Fruit fly (Drosophila melanogaster) whole organism, embryonic: ENCODE data around the gene Atat.
A peak's percentile ranks its signal among the peaks of the same experiment; 100 is the strongest.

Experiments used
- Aef1 ChIP-seq: fragments of 200-800 bp; sonication (Bioruptor generic); IDR thresholded peaks from 3 replicates; pipeline ENCODE4 v1.3.6; 2022; ENCODE audit warnings: missing biosample characterization, missing genetic modification characterization
- B-H1 ChIP-seq: fragments of 200-800 bp; sonication (Bioruptor generic); IDR thresholded peaks from 3 replicates; pipeline ENCODE4 v1.3.6; 2022; ENCODE audit warnings: missing biosample characterization, missing genetic modification characterization
- BtbVII ChIP-seq: fragments of 200-800 bp; sonication (Bioruptor generic); optimal IDR thresholded peaks from 3 replicates; lab custom pipeline; 2017; ENCODE audit warnings: missing biosample characterization, mild to moderate bottlenecking, missing genetic modification characterization
- CG10366 ChIP-seq: fragments of 200-800 bp; sonication (Bioruptor generic); IDR thresholded peaks from 2 replicates; pipeline ENCODE4 v1.3.6; 2022; ENCODE audit warnings: missing biosample characterization, missing genetic modification characterization
- CG10431 ChIP-seq: fragments of 200-800 bp; sonication (Bioruptor generic); optimal IDR thresholded peaks from 3 replicates; lab custom pipeline; 2018; ENCODE audit warnings: missing biosample characterization, mild to moderate bottlenecking, missing genetic modification characterization
- CG11093 ChIP-seq: fragments of 200-800 bp; sonication (Bioruptor generic); IDR thresholded peaks from 3 replicates; pipeline ENCODE4 v1.3.6; 2022; ENCODE audit warnings: missing biosample characterization, missing genetic modification characterization
- CG11398 ChIP-seq: fragments of 200-800 bp; sonication (Bioruptor generic); optimal IDR thresholded peaks from 2 replicates; lab custom pipeline; 2016; ENCODE audit warnings: missing biosample characterization, missing genetic modification characterization
- CG11695 ChIP-seq: fragments of 200-800 bp; sonication (Bioruptor generic); IDR thresholded peaks from 3 replicates; pipeline ENCODE4 v1.3.6; 2022; ENCODE audit warnings: missing biosample characterization, missing genetic modification characterization
- CG13296 ChIP-seq: fragments of 200-800 bp; sonication (Bioruptor generic); optimal IDR thresholded peaks from 3 replicates; lab custom pipeline; 2018; ENCODE audit warnings: missing biosample characterization, mild to moderate bottlenecking, missing genetic modification characterization
- CG13894 ChIP-seq: fragments of 200-800 bp; sonication (Bioruptor generic); optimal IDR thresholded peaks from 3 replicates; lab custom pipeline; 2018; ENCODE audit warnings: missing biosample characterization, mild to moderate bottlenecking, missing genetic modification characterization, moderate library complexity
- CG15514 ChIP-seq: fragments of 200-800 bp; sonication (Bioruptor generic); optimal IDR thresholded peaks from 3 replicates; lab custom pipeline; 2017; ENCODE audit warnings: missing biosample characterization, missing genetic modification characterization, mild to moderate bottlenecking, moderate library complexity, missing genetic modification reagents
- CG16779 ChIP-seq: fragments of 200-800 bp; sonication (Bioruptor generic); IDR thresholded peaks from 2 replicates; pipeline ENCODE4 v1.3.6; 2022; ENCODE audit warnings: missing biosample characterization, missing genetic modification characterization
- CG16813 ChIP-seq: fragments of 200-800 bp; sonication (Bioruptor generic); IDR thresholded peaks from 3 replicates; pipeline ENCODE4 v1.3.6; 2022; ENCODE audit warnings: missing biosample characterization, missing genetic modification characterization; ENCODE audit not compliant: partially characterized antibody
- CG17361 ChIP-seq: fragments of 200-800 bp; sonication (Bioruptor generic); IDR thresholded peaks from 3 replicates; pipeline ENCODE4 v1.3.6; 2022; ENCODE audit warnings: missing biosample characterization, missing genetic modification characterization
- CG17385 ChIP-seq: fragments of 200-800 bp; sonication (Bioruptor generic); optimal IDR thresholded peaks from 3 replicates; lab custom pipeline; 2018; ENCODE audit warnings: missing biosample characterization, mild to moderate bottlenecking, missing genetic modification characterization
- CG17829 ChIP-seq: fragments of 200-800 bp; optimal IDR thresholded peaks from 2 replicates; lab custom pipeline; 2019; ENCODE audit warnings: missing biosample characterization, mild to moderate bottlenecking, missing genetic modification characterization, moderate library complexity
- CG30403 ChIP-seq: fragments of 200-800 bp; sonication (Bioruptor generic); optimal IDR thresholded peaks from 3 replicates; lab custom pipeline; 2016; ENCODE audit warnings: missing biosample characterization, missing genetic modification characterization
- CG3065 ChIP-seq: fragments of 200-800 bp; sonication (Bioruptor generic); optimal IDR thresholded peaks from 2 replicates; lab custom pipeline; 2016; ENCODE audit warnings: missing biosample characterization, missing genetic modification characterization
- CG31441 ChIP-seq: fragments of 200-800 bp; sonication (Bioruptor generic); IDR thresholded peaks from 2 replicates; pipeline ENCODE4 v1.3.6; 2022; ENCODE audit warnings: missing biosample characterization, missing genetic modification characterization
- CG33557 ChIP-seq: fragments of 200-800 bp; sonication (Bioruptor generic); optimal IDR thresholded peaks from 2 replicates; lab custom pipeline; 2019; ENCODE audit warnings: missing biosample characterization, mild to moderate bottlenecking, missing genetic modification characterization, moderate library complexity
- CG4617 ChIP-seq: fragments of 200-800 bp; sonication (Bioruptor generic); optimal IDR thresholded peaks from 3 replicates; lab custom pipeline; 2016; ENCODE audit warnings: missing biosample characterization, missing genetic modification characterization, borderline replicate concordance
- CG4707 ChIP-seq: fragments of 200-800 bp; sonication (Bioruptor generic); optimal IDR thresholded peaks from 2 replicates; lab custom pipeline; 2018; ENCODE audit warnings: missing biosample characterization, mild to moderate bottlenecking, missing genetic modification characterization, moderate library complexity
- CG7357 ChIP-seq: fragments of 200-800 bp; sonication (Bioruptor generic); IDR thresholded peaks from 3 replicates; pipeline ENCODE4 v1.3.6; 2022; ENCODE audit warnings: missing biosample characterization, missing genetic modification characterization
- CG7928 ChIP-seq: fragments of 200-800 bp; sonication (Bioruptor generic); optimal IDR thresholded peaks from 2 replicates; lab custom pipeline; 2017; ENCODE audit warnings: missing biosample characterization, mild to moderate bottlenecking, missing genetic modification characterization
- CG8388 ChIP-seq: fragments of 200-800 bp; sonication (Bioruptor generic); optimal IDR thresholded peaks from 2 replicates; lab custom pipeline; 2019; ENCODE audit warnings: missing biosample characterization, mild to moderate bottlenecking, missing genetic modification characterization, moderate library complexity
- CkIIα-i1 ChIP-seq: fragments of 200-800 bp; sonication (Bioruptor generic); IDR thresholded peaks from 2 replicates; pipeline ENCODE4 v1.3.6; 2022; ENCODE audit warnings: missing biosample characterization, missing genetic modification characterization
- Doc3 ChIP-seq: fragments of 200-800 bp; sonication (Bioruptor generic); IDR thresholded peaks from 3 replicates; pipeline ENCODE4 v1.3.6; 2022; ENCODE audit warnings: missing biosample characterization, missing genetic modification characterization; ENCODE audit not compliant: partially characterized antibody
- Elba2 ChIP-seq: fragments of 200-800 bp; sonication (Bioruptor generic); optimal IDR thresholded peaks from 3 replicates; lab custom pipeline; 2016; ENCODE audit warnings: missing biosample characterization, missing genetic modification characterization
- Fer1 ChIP-seq: fragments of 200-800 bp; sonication (Bioruptor generic); optimal IDR thresholded peaks from 2 replicates; lab custom pipeline; 2017; ENCODE audit warnings: missing biosample characterization, mild to moderate bottlenecking, missing genetic modification characterization
- MBD-R2 ChIP-seq: fragments of 200-800 bp; sonication (Bioruptor generic); IDR thresholded peaks from 2 replicates; pipeline ENCODE4 v1.3.6; 2022; ENCODE audit warnings: missing biosample characterization, missing genetic modification characterization
- Six4 ChIP-seq: fragments of 200-800 bp; sonication (Bioruptor generic); optimal IDR thresholded peaks from 2 replicates; lab custom pipeline; 2016; ENCODE audit warnings: missing biosample characterization, missing genetic modification characterization
- Spps ChIP-seq: fragments of 200-800 bp; sonication (Bioruptor generic); optimal IDR thresholded peaks from 2 replicates; lab custom pipeline; 2018; ENCODE audit warnings: missing biosample characterization, mild to moderate bottlenecking, missing genetic modification characterization
- Xbp1 ChIP-seq: fragments of 200-800 bp; sonication (Bioruptor generic); optimal IDR thresholded peaks from 3 replicates; lab custom pipeline; 2016; ENCODE audit warnings: missing biosample characterization, mild to moderate bottlenecking, missing genetic modification characterization
- Xrp1 ChIP-seq: fragments of 200-800 bp; sonication (Bioruptor generic); IDR thresholded peaks from 2 replicates; pipeline ENCODE4 v1.3.6; 2022; ENCODE audit warnings: missing biosample characterization, missing genetic modification characterization
- al ChIP-seq: fragments of 200-800 bp; sonication (Bioruptor generic); IDR thresholded peaks from 2 replicates; pipeline ENCODE4 v1.3.6; 2022; ENCODE audit warnings: missing biosample characterization, missing genetic modification characterization
- bab2 ChIP-seq: fragments of 200-800 bp; sonication (Bioruptor generic); optimal IDR thresholded peaks from 2 replicates; lab custom pipeline; 2016; ENCODE audit warnings: missing biosample characterization, missing genetic modification characterization
- cas ChIP-seq: fragments of 200-800 bp; sonication (Bioruptor generic); IDR thresholded peaks from 2 replicates; pipeline ENCODE4 v1.3.6; 2022; ENCODE audit warnings: missing biosample characterization, missing genetic modification characterization
- ci ChIP-seq: fragments of 200-800 bp; sonication (Bioruptor generic); IDR thresholded peaks from 3 replicates; pipeline ENCODE4 v1.3.6; 2022; ENCODE audit warnings: missing biosample characterization, missing genetic modification characterization
- crp ChIP-seq, 2 experiments: fragments of 200-800 bp; sonication (Bioruptor generic); optimal IDR thresholded peaks; 2 replicates in 1 of 2; 3 replicates in 1 of 2; lab custom pipeline; 2017; ENCODE audit warnings: missing biosample characterization in 2 of 2, missing genetic modification characterization in 2 of 2, mild to moderate bottlenecking in 1 of 2, moderate library complexity in 1 of 2
- dysf ChIP-seq: fragments of 200-800 bp; sonication (Bioruptor generic); IDR thresholded peaks from 3 replicates; pipeline ENCODE4 v1.3.6; 2022; ENCODE audit warnings: missing biosample characterization, missing genetic modification characterization
- gce ChIP-seq: fragments of 200-800 bp; sonication (Bioruptor generic); IDR thresholded peaks from 3 replicates; pipeline ENCODE4 v1.3.6; 2022; ENCODE audit warnings: missing biosample characterization, missing genetic modification characterization
- her ChIP-seq: fragments of 200-800 bp; sonication (Bioruptor generic); optimal IDR thresholded peaks from 2 replicates; lab custom pipeline; 2016; ENCODE audit warnings: missing biosample characterization, missing genetic modification characterization
- maf-S ChIP-seq: fragments of 200-800 bp; sonication (Bioruptor generic); optimal IDR thresholded peaks from 2 replicates; lab custom pipeline; 2016; ENCODE audit warnings: missing biosample characterization, missing genetic modification characterization
- nom ChIP-seq: fragments of 200-800 bp; sonication (Bioruptor generic); optimal IDR thresholded peaks from 2 replicates; lab custom pipeline; 2017; ENCODE audit warnings: missing biosample characterization, missing genetic modification characterization, mild to moderate bottlenecking, moderate library complexity, missing genetic modification reagents
- pzg ChIP-seq: fragments of 200-800 bp; sonication (Bioruptor generic); optimal IDR thresholded peaks from 3 replicates; lab custom pipeline; 2018; ENCODE audit warnings: missing biosample characterization, mild to moderate bottlenecking, missing genetic modification characterization, moderate library complexity
- repo ChIP-seq: fragments of 200-800 bp; sonication (Bioruptor generic); optimal IDR thresholded peaks from 2 replicates; lab custom pipeline; 2016; ENCODE audit warnings: missing biosample characterization, missing genetic modification characterization
- row ChIP-seq: fragments of 200-800 bp; sonication (Bioruptor generic); IDR thresholded peaks from 3 replicates; pipeline ENCODE4 v1.3.6; 2022; ENCODE audit warnings: missing biosample characterization, missing genetic modification characterization
- tup ChIP-seq: fragments of 200-800 bp; sonication (Bioruptor generic); optimal IDR thresholded peaks from 2 replicates; lab custom pipeline; 2016; ENCODE audit warnings: missing biosample characterization, mild to moderate bottlenecking, missing genetic modification characterization, moderate library complexity
- vvl ChIP-seq: fragments of 200-800 bp; sonication (Bioruptor generic); IDR thresholded peaks from 2 replicates; pipeline ENCODE4 v1.3.6; 2022; ENCODE audit warnings: missing biosample characterization, missing genetic modification characterization
- wor ChIP-seq: fragments of 200-800 bp; sonication (Bioruptor generic); IDR thresholded peaks from 2 replicates; pipeline ENCODE4 v1.3.6; 2022; ENCODE audit warnings: missing biosample characterization, missing genetic modification characterization
- yki ChIP-seq: fragments of >200 bp; optimal IDR thresholded peaks from 3 replicates; lab custom pipeline; 2018

Atat gene

dm6 chr3L:9370907-9371365 lies 55.6 kb downstream of the Atat start, which contains the start of gene Fdx1 (continued):
- TF ChIP-seq CG11398 (GFP tag; lab: Kevin White, UChicago) (no peak), CG7928 (GFP tag; lab: Kevin White, UChicago) (no peak), Doc3 (GFP tag; lab: Robert Waterston, UW) (peak; percentile 64), Xrp1 (GFP tag; lab: Robert Waterston, UW) (peak; percentile 59; the same call in 1 of the 2 replicates), B-H1 (GFP tag; lab: Robert Waterston, UW) (no peak), CG17361 (GFP tag; lab: Robert Waterston, UW) (0 out of 3 replicates have a peak, but pooled peaks have one; percentile 48), CG4617 (GFP tag; lab: Kevin White, UChicago) (no peak), row (GFP tag; lab: Robert Waterston, UW) (peak; percentile 84), her (GFP tag; lab: Kevin White, UChicago) (no peak), vvl (peak; percentile 20; the same call in 1 of the 2 replicates), CG17829 (tag; lab: Kevin White, UChicago) (peak; percentile 21), CG11695 (0 out of 3 replicates have a peak, but pooled peaks have one; percentile 22), crp (GFP tag; optimal IDR thresholded peaks at IDR 0.05; lab: Kevin White, UChicago) (peak in 1 of 2 experiments; percentile 8), al (GFP tag; lab: Robert Waterston, UW) (peak; percentile 12; the same call in 1 of the 2 replicates), Elba2 (GFP tag; lab: Kevin White, UChicago) (no peak), CG4707 (GFP tag; lab: Kevin White, UChicago) (no peak), CG30403 (GFP tag; lab: Kevin White, UChicago) (peak; percentile 71), CG8388 (peak; percentile 40), repo (GFP tag; lab: Kevin White, UChicago) (no peak), Six4 (GFP tag; lab: Kevin White, UChicago) (peak; percentile 11), Xbp1 (GFP tag; lab: Kevin White, UChicago) (peak; percentile 34), CG10431 (GFP tag; lab: Kevin White, UChicago) (no peak), dysf (peak; percentile 40; the same call in 1 of the 3 replicates), CG16779 (GFP tag; lab: Robert Waterston, UW) (no peak), CG3065 (GFP tag; lab: Kevin White, UChicago) (no peak), maf-S (GFP tag; lab: Kevin White, UChicago) (no peak), CG33557 (GFP tag; lab: Kevin White, UChicago) (peak; percentile 20), wor (no peak), Aef1 (peak; percentile 68), CG13894 (tag; lab: Kevin White, UChicago) (peak; percentile 33), Spps (tag; lab: Kevin White, UChicago) (peak; percentile 5), CG10366 (GFP tag; lab: Robert Waterston, UW) (no peak), CG15514 (GFP tag; lab: Kevin White, UChicago) (peak; percentile 64), ci (GFP tag; lab: Robert Waterston, UW) (peak; percentile 31; the same call in 1 of the 3 replicates), CG13296 (GFP tag; lab: Kevin White, UChicago) (peak; percentile 48), BtbVII (GFP tag; lab: Kevin White, UChicago) (peak; percentile 26), CG31441 (peak; percentile 52), CG7357 (GFP tag; lab: Robert Waterston, UW) (no peak), MBD-R2 (GFP tag; lab: Robert Waterston, UW) (peak; percentile 70), pzg (GFP tag; lab: Kevin White, UChicago) (peak; percentile 45), CG11093 (no peak), CkIIα-i1 (GFP tag; lab: Robert Waterston, UW) (no peak), cas (GFP tag; lab: Robert Waterston, UW) (no peak), nom (no peak), CG16813 (GFP tag; lab: Robert Waterston, UW) (peak; percentile 53; the same call in 2 of the 3 replicates), bab2 (no peak), CG17385 (GFP tag; lab: Kevin White, UChicago) (peak; percentile 28), tup (GFP tag; lab: Kevin White, UChicago) (no peak), yki (lab: Kevin White, UChicago) (no peak), gce (GFP tag; lab: Robert Waterston, UW) (0 out of 3 replicates have a peak, but pooled peaks have one; percentile 51), Fer1 (GFP tag; lab: Kevin White, UChicago) (peak; percentile 38)
